Fruit fly (Drosophila melanogaster) whole organism, larva: Measurements from ENCODE around the gene CG11085.

Experiments used
- noc ChIP-seq: fragments of 200-800 bp; sonication (Bioruptor generic); optimal IDR thresholded peaks from 3 replicates; lab custom pipeline; 2019; ENCODE audit warnings: missing biosample characterization, mild to moderate bottlenecking, missing genetic modification characterization, moderate library complexity

CG11085 gene

dm6 chrX:12623992-12624391, 7.9 kb downstream of the CG11085 start, which contains the start of gene CG15728:
Gene CG15728 (plus strand): TSS chrX:12624292.
- TF ChIP-seq noc (tag; lab: Kevin White, UChicago) = no peak

dm6 chrX:12625594-12626274, 9.6 kb downstream of the CG11085 start:
- no peak for TF ChIP-seq noc (tag; lab: Kevin White, UChicago)

- TF ChIP-seq noc (tag; lab: Kevin White, UChicago) = peak; percentile 89
Observed at dm6 chrX:12629564-12629963, 13.4 kb downstream of the CG11085 start, which contains the start of the genes Aven and CG2540. Gene Aven (minus strand): TSS chrX:12629640. Gene CG2540 (plus strand): TSS chrX:12629878.

- TF ChIP-seq noc (tag; lab: Kevin White, UChicago) = peak; percentile 47
Observed at dm6 chrX:12631317-12632156, 15.4 kb downstream of the CG11085 start, which contains the start of gene Tomosyn. Gene Tomosyn (plus strand): TSS chrX:12631605.

- no peak for TF ChIP-seq noc (tag; lab: Kevin White, UChicago)
Observed at dm6 chrX:12632157-12632422, 16.0 kb downstream of the CG11085 start.

- TF ChIP-seq noc (tag; lab: Kevin White, UChicago) = no peak
Observed at dm6 chrX:12633204-12633603, 17.1 kb downstream of the CG11085 start.

dm6 chrX:12633992-12634391, 17.9 kb downstream of the CG11085 start:
- no peak for TF ChIP-seq noc (tag; lab: Kevin White, UChicago)

dm6 chrX:12645361-12645760, 29.2 kb downstream of the CG11085 start:
- TF ChIP-seq noc (tag; lab: Kevin White, UChicago) = no peak

- no peak for TF ChIP-seq noc (tag; lab: Kevin White, UChicago)
Observed at dm6 chrX:12651613-12652012, 35.5 kb downstream of the CG11085 start.

- no peak for TF ChIP-seq noc (tag; lab: Kevin White, UChicago)
Observed at dm6 chrX:12653574-12653973, 37.5 kb downstream of the CG11085 start, which contains the start of gene CkIalpha. Gene CkIalpha (plus strand): TSS chrX:12653626.

- peak; percentile 14 for TF ChIP-seq noc (tag; lab: Kevin White, UChicago)
Observed at dm6 chrX:12654288-12654729, 38.2 kb downstream of the CG11085 start.

- TF ChIP-seq noc (tag; lab: Kevin White, UChicago) = no peak
Observed at dm6 chrX:12658400-12658998, 42.4 kb downstream of the CG11085 start.

dm6 chrX:12658999-12659560, 43.0 kb downstream of the CG11085 start, which contains the start of gene Tis11:
Gene Tis11 (plus strand): TSS chrX:12659415.
- TF ChIP-seq noc (tag; lab: Kevin White, UChicago) = peak; percentile 4

- TF ChIP-seq noc (tag; lab: Kevin White, UChicago) = peak; percentile 29
Observed at dm6 chrX:12660030-12660630, 44.0 kb downstream of the CG11085 start.

- peak; percentile 26 for TF ChIP-seq noc (tag; lab: Kevin White, UChicago)
Observed at dm6 chrX:12661435-12661949, 45.4 kb downstream of the CG11085 start.
